Worm (Caenorhabditis elegans) whole organism, L1 larva: ENCODE results near the gene mrpl-35.

Experiments used
- C16A3.4 ChIP-seq: fragments of 150-350 bp; optimal IDR thresholded peaks from 2 replicates; lab custom pipeline; 2014; ENCODE audit warnings: missing biosample characterization, missing genetic modification characterization
- C34B4.2 ChIP-seq: sonication (generic microtip); optimal IDR thresholded peaks from 2 replicates; lab custom pipeline; 2017; ENCODE audit warnings: mild to moderate bottlenecking, missing genetic modification characterization, missing compliant biosample characterization
- F16B12.6 ChIP-seq: fragments of 150-350 bp; optimal IDR thresholded peaks from 2 replicates; lab custom pipeline; 2014; ENCODE audit warnings: missing biosample characterization, missing genetic modification characterization
- aha-1 ChIP-seq: fragments of 150-350 bp; optimal IDR thresholded peaks from 2 replicates; lab custom pipeline; 2014; ENCODE audit warnings: missing biosample characterization, missing genetic modification characterization
- ama-1 ChIP-seq: fragments of 150-350 bp; optimal IDR thresholded peaks from 2 replicates; lab custom pipeline; 2014
- ceh-63 ChIP-seq: fragments of 200-800 bp; sonication (Bioruptor generic); optimal IDR thresholded peaks from 2 replicates; lab custom pipeline; 2018; ENCODE audit warnings: mild to moderate bottlenecking, missing genetic modification characterization, missing compliant biosample characterization
- ceh-82 ChIP-seq, 3 experiments: fragments of 150-350 bp in 1 of 3; sonication (generic microtip) in 2 of 3; optimal IDR thresholded peaks; 2 replicates each; lab custom pipeline; 2014 to 2017; ENCODE audit warnings: missing biosample characterization in 3 of 3, missing genetic modification characterization in 3 of 3
- ceh-90 ChIP-seq: sonication (generic microtip); optimal IDR thresholded peaks from 2 replicates; lab custom pipeline; 2016; ENCODE audit warnings: missing genetic modification characterization, missing compliant biosample characterization
- ces-1 ChIP-seq: fragments of 150-350 bp; optimal IDR thresholded peaks from 2 replicates; lab custom pipeline; 2014; ENCODE audit warnings: missing biosample characterization, missing genetic modification reagents, missing genetic modification characterization
- dpl-1 ChIP-seq, 3 experiments: fragments of 150-350 bp in 2 of 3; sonication (generic microtip) in 1 of 3; optimal IDR thresholded peaks; 2 replicates each; lab custom pipeline; 2014 to 2017; ENCODE audit warnings: missing biosample characterization in 3 of 3, missing genetic modification characterization in 3 of 3, missing genetic modification reagents in 3 of 3
- efl-1 ChIP-seq, 4 experiments: fragments of 150-350 bp; optimal IDR thresholded peaks in 3 of 4; peaks in 1 of 4; 1 replicate in 1 of 4; 2 replicates in 3 of 4; lab custom pipeline; 2014; ENCODE audit warnings: missing biosample characterization in 2 of 4, missing genetic modification characterization in 2 of 4, missing genetic modification reagents in 2 of 4
- efl-3 ChIP-seq: fragments of 200-800 bp; sonication (Bioruptor generic); optimal IDR thresholded peaks from 2 replicates; lab custom pipeline; 2018; ENCODE audit warnings: mild to moderate bottlenecking, missing genetic modification characterization, missing compliant biosample characterization
- egl-13 ChIP-seq: sonication (generic microtip); optimal IDR thresholded peaks from 2 replicates; lab custom pipeline; 2016; ENCODE audit warnings: missing genotype, missing genetic modification reagents, missing genetic modification characterization, missing compliant biosample characterization
- egl-27 ChIP-seq, 2 experiments: fragments of 150-350 bp in 1 of 2; sonication (generic microtip); optimal IDR thresholded peaks; 3 replicates each; lab custom pipeline; 2017 to 2018; ENCODE audit warnings: missing biosample characterization in 2 of 2, missing genetic modification characterization in 2 of 2, missing genetic modification reagents in 2 of 2
- elt-3 ChIP-seq, 6 experiments: fragments of 150-350 bp in 1 of 6; sonication (generic microtip); optimal IDR thresholded peaks; 2 replicates each; lab custom pipeline; 2017 to 2018; ENCODE audit warnings: missing biosample characterization in 6 of 6, missing genetic modification characterization in 6 of 6, inconsistent platforms in 1 of 6
- fkh-4 ChIP-seq: sonication (generic microtip); optimal IDR thresholded peaks from 2 replicates; lab custom pipeline; 2016; ENCODE audit warnings: missing compliant biosample characterization, missing genetic modification characterization, borderline replicate concordance
- fos-1 ChIP-seq: fragments of 150-350 bp; optimal IDR thresholded peaks from 2 replicates; lab custom pipeline; 2014; ENCODE audit warnings: missing biosample characterization, missing genetic modification characterization
- grh-1 ChIP-seq: fragments of 200-800 bp; sonication (Bioruptor generic); IDR thresholded peaks from 2 replicates; pipeline ENCODE4 v1.3.6; 2022; ENCODE audit warnings: missing genetic modification reagents, missing genetic modification characterization, missing compliant biosample characterization
- hlh-17 ChIP-seq: fragments of 200-800 bp; sonication (Bioruptor generic); optimal IDR thresholded peaks from 2 replicates; lab custom pipeline; 2018; ENCODE audit warnings: missing genetic modification characterization, mild to moderate bottlenecking, missing compliant biosample characterization, moderate library complexity, borderline replicate concordance
- hpl-2 ChIP-seq: fragments of 150-350 bp; optimal IDR thresholded peaks from 2 replicates; lab custom pipeline; 2014; ENCODE audit warnings: missing biosample characterization, missing genetic modification reagents, missing genetic modification characterization
- isw-1 ChIP-seq: fragments of 200-800 bp; sonication (Bioruptor generic); IDR thresholded peaks from 2 replicates; pipeline ENCODE4 v1.3.6; 2022; ENCODE audit warnings: missing genetic modification characterization, missing compliant biosample characterization
- lin-13 ChIP-seq: fragments of 150-350 bp; optimal IDR thresholded peaks from 2 replicates; lab custom pipeline; 2014; ENCODE audit warnings: missing biosample characterization, missing genetic modification reagents, missing genetic modification characterization
- lin-14 ChIP-seq: fragments of 200-800 bp; sonication (Bioruptor generic); optimal IDR thresholded peaks from 2 replicates; lab custom pipeline; 2018; ENCODE audit warnings: mild to moderate bottlenecking, missing genetic modification characterization, moderate library complexity, missing compliant biosample characterization
- lin-35 ChIP-seq, 2 experiments: fragments of 150-350 bp; optimal IDR thresholded peaks; 2 replicates each; lab custom pipeline; 2014; ENCODE audit warnings: missing biosample characterization in 2 of 2, missing genetic modification characterization in 2 of 2, missing genetic modification reagents in 2 of 2
- lin-39 ChIP-seq: fragments of 150-350 bp; optimal IDR thresholded peaks from 2 replicates; lab custom pipeline; 2014; ENCODE audit warnings: missing biosample characterization, missing genetic modification reagents, missing genetic modification characterization
- mef-2 ChIP-seq: fragments of 150-350 bp; optimal IDR thresholded peaks from 2 replicates; lab custom pipeline; 2014; ENCODE audit warnings: missing biosample characterization, missing genetic modification characterization
- mep-1 ChIP-seq: fragments of 150-350 bp; optimal IDR thresholded peaks from 2 replicates; lab custom pipeline; 2014; ENCODE audit warnings: missing biosample characterization, missing genetic modification characterization
- nhr-12 ChIP-seq: sonication (generic microtip); optimal IDR thresholded peaks from 2 replicates; lab custom pipeline; 2017; ENCODE audit warnings: missing biosample characterization, missing genetic modification characterization
- nhr-19 ChIP-seq: fragments of 200-800 bp; sonication (Bioruptor generic); conservative IDR thresholded peaks from 2 replicates; pipeline ENCODE4 v1.3.6; 2022; ENCODE audit warnings: missing genetic modification characterization, missing compliant biosample characterization
- nhr-47 ChIP-seq: sonication (generic microtip); optimal IDR thresholded peaks from 2 replicates; lab custom pipeline; 2016; ENCODE audit warnings: mild to moderate bottlenecking, missing genetic modification characterization, moderate library complexity, missing compliant biosample characterization
- nhr-71 ChIP-seq: sonication (generic microtip); optimal IDR thresholded peaks from 2 replicates; lab custom pipeline; 2016; ENCODE audit warnings: mild to moderate bottlenecking, missing genetic modification characterization, moderate library complexity, missing compliant biosample characterization
- nhr-76 ChIP-seq: sonication (generic microtip); optimal IDR thresholded peaks from 2 replicates; lab custom pipeline; 2017; ENCODE audit warnings: missing biosample characterization, missing genetic modification characterization
- nhr-77 ChIP-seq: fragments of 150-350 bp; optimal IDR thresholded peaks from 2 replicates; lab custom pipeline; 2014; ENCODE audit warnings: missing biosample characterization, missing genetic modification characterization
- nhr-84 ChIP-seq: sonication (generic microtip); optimal IDR thresholded peaks from 2 replicates; lab custom pipeline; 2017; ENCODE audit warnings: missing biosample characterization, missing genetic modification characterization
- pax-3 ChIP-seq: fragments of 200-800 bp; sonication (Bioruptor generic); optimal IDR thresholded peaks from 2 replicates; lab custom pipeline; 2018; ENCODE audit warnings: mild to moderate bottlenecking, missing genetic modification characterization, moderate library complexity, missing compliant biosample characterization
- rnt-1 ChIP-seq: sonication (generic microtip); optimal IDR thresholded peaks from 2 replicates; lab custom pipeline; 2016; ENCODE audit warnings: mild to moderate bottlenecking, missing genetic modification characterization, moderate library complexity, missing compliant biosample characterization
- snu-23 ChIP-seq: sonication (generic microtip); optimal IDR thresholded peaks from 2 replicates; lab custom pipeline; 2016; ENCODE audit warnings: missing genetic modification characterization, missing compliant biosample characterization
- sox-4 ChIP-seq: sonication (generic microtip); optimal IDR thresholded peaks from 2 replicates; lab custom pipeline; 2016; ENCODE audit warnings: missing genetic modification characterization, missing compliant biosample characterization
- swsn-7 ChIP-seq: sonication (generic microtip); optimal IDR thresholded peaks from 2 replicates; lab custom pipeline; 2016; ENCODE audit warnings: missing genetic modification characterization, missing compliant biosample characterization
- tbx-2 ChIP-seq: sonication (generic microtip); optimal IDR thresholded peaks from 2 replicates; lab custom pipeline; 2016; ENCODE audit warnings: missing genetic modification characterization, missing compliant biosample characterization
- tlp-1 ChIP-seq: fragments of 150-350 bp; optimal IDR thresholded peaks from 2 replicates; lab custom pipeline; 2014; ENCODE audit warnings: missing biosample characterization, missing genetic modification characterization
- unc-62 ChIP-seq: fragments of 150-350 bp; optimal IDR thresholded peaks from 2 replicates; lab custom pipeline; 2014; ENCODE audit warnings: missing biosample characterization, missing genetic modification reagents, missing genetic modification characterization
- xbp-1 ChIP-seq: sonication (generic microtip); optimal IDR thresholded peaks from 2 replicates; lab custom pipeline; 2016; ENCODE audit warnings: missing genetic modification characterization, missing compliant biosample characterization
- zag-1 ChIP-seq: fragments of 150-350 bp; optimal IDR thresholded peaks from 2 replicates; lab custom pipeline; 2014; ENCODE audit warnings: missing biosample characterization, missing genetic modification characterization
- ztf-11 ChIP-seq, 2 experiments: sonication (generic microtip); optimal IDR thresholded peaks; 2 replicates each; lab custom pipeline; 2016 to 2017; ENCODE audit warnings: missing genetic modification characterization in 2 of 2, missing biosample characterization in 1 of 2, missing compliant biosample characterization in 1 of 2
- ztf-4 ChIP-seq: fragments of 150-350 bp; optimal IDR thresholded peaks from 2 replicates; lab custom pipeline; 2014; ENCODE audit warnings: missing biosample characterization, missing genetic modification characterization

mrpl-35 gene

DNA sequence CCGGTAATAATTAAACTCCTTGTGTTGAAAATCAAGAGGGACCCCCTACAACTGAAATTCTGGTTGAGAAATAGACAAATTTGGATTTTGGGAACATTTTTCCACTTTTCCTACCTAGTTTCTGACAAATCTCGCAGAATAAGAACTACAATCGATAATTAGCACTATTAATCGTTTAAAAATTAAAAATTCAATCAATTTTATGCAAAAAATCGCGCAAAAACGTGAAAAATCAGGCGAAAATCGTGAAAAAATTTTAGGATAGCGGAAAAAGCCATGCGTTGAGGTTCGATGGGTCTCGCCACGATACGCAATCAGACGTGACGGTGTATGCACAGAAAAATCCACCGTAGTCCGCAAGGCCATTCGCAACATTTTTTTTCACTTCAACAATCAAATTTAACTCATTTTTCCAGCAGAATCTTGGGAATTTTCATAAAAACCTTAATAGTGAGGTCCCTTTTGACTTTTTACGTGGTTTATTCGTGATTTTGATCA lies 4.9 kb upstream of the mrpl-35 start, which contains the start of gene lias-1 (continued):
- TF ChIP-seq aha-1 (tag; lab: Kevin White, UChicago) (no peak), lin-13 (peak; percentile 81), isw-1 (peak; percentile 82), sox-4 (tag; lab: Kevin White, UChicago) (no peak), ama-1 (lab: Kevin White, UChicago) (peak; percentile 50), ceh-90 (tag; lab: Kevin White, UChicago) (no peak), F16B12.6 (peak; percentile 99), mep-1 (tag; lab: Kevin White, UChicago) (peak; percentile 89), elt-3 (tag; optimal IDR thresholded peaks at IDR 0.05; lab: Kevin White, UChicago) (peak in 3 of 6 experiments; percentile 36 to 83 (median 82)), unc-62 (GFP tag; lab: Kevin White, UChicago) (no peak), hlh-17 (GFP tag; lab: Kevin White, UChicago) (no peak), rnt-1 (tag; lab: Kevin White, UChicago) (peak; percentile 87)

DNA sequence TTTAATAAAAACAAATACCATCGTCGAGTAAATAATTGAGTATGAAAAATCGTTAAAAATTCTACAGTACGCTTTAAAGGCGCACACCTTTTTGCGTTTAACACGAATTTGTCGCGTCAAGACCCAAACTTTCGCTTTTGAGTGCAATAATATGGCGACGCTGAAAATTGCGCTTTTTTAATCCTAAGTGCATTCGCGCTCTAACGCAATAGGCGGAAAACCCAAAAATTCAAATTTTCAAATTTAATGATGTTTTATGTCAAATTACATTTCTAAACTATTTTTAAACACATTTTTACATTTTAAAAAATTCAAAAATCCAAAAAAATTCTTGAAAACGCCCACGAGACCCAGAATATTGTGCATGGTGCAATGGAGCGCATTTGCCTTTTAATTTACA lies 1.8 kb downstream of the mrpl-35 start:
- TF ChIP-seq nhr-76 (tag; lab: Kevin White, UChicago) (no peak), dpl-1 (GFP tag; optimal IDR thresholded peaks at IDR 0.05; lab: Kevin White, UChicago) (peak in 2 of 3 experiments; percentile 37 to 46), fkh-4 (tag; lab: Kevin White, UChicago) (no peak), lin-35 (GFP tag; optimal IDR thresholded peaks at IDR 0.05; lab: Kevin White, UChicago) (peak in 1 of 2 experiments; percentile 67), nhr-77 (tag; lab: Kevin White, UChicago) (no peak), efl-3 (GFP tag; lab: Kevin White, UChicago) (no peak), lin-39 (no peak), nhr-84 (tag; lab: Kevin White, UChicago) (no peak), nhr-19 (GFP tag; lab: Robert Waterston, UW) (no peak), ceh-82 (tag; optimal IDR thresholded peaks at IDR 0.05; lab: Kevin White, UChicago) (no peak), sox-4 (tag; lab: Kevin White, UChicago) (no peak), efl-1 (optimal IDR thresholded peaks at IDR 0.05; lab: Kevin White, UChicago) (peak; percentile 26 to 52), efl-1 (GFP tag; optimal IDR thresholded peaks at IDR 0.05 in 1 of 2; lab: Kevin White, UChicago) (peak; percentile 48 to 96), nhr-12 (tag; lab: Kevin White, UChicago) (no peak), snu-23 (GFP tag; lab: Kevin White, UChicago) (no peak), C34B4.2 (tag; lab: Kevin White, UChicago) (no peak), xbp-1 (no peak), grh-1 (GFP tag; lab: Robert Waterston, UW) (no peak), hpl-2 (GFP tag; lab: Kevin White, UChicago) (no peak), nhr-47 (tag; lab: Kevin White, UChicago) (no peak), ztf-4 (tag; lab: Kevin White, UChicago) (no peak), ceh-63 (GFP tag; lab: Kevin White, UChicago) (no peak), C16A3.4 (no peak), rnt-1 (tag; lab: Kevin White, UChicago) (no peak), ama-1 (lab: Kevin White, UChicago) (no peak), isw-1 (no peak)

DNA sequence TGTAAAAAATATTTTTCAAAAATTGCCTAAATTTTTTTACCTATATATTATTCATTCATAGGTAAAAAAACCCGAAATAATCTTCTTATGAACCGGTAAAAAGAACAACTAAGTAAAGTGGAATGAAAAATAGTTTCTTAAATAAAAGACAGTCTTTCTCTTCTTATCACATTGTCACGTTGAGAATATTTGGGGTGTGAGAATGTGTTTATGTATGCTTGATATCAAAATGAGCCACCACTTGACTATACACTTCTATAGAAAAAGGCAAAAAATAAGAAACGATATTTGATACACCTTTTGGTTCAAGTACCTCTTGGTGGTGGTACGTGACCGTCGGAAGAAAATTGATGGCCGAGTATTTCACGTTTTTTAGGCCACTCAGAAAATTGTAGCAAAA lies 9.5 kb downstream of the mrpl-35 start, which contains the start of gene hmit-1.3:
TSS of gene hmit-1.3 (minus strand) at position 103 of the 400 bp plus-strand sequence.
- TF ChIP-seq nhr-77 (tag; lab: Kevin White, UChicago) (no peak), lin-35 (GFP tag; optimal IDR thresholded peaks at IDR 0.05; lab: Kevin White, UChicago) (peak in 1 of 2 experiments; percentile 9), fos-1 (no peak), tlp-1 (tag; lab: Kevin White, UChicago) (no peak), mef-2 (no peak), xbp-1 (no peak)

DNA sequence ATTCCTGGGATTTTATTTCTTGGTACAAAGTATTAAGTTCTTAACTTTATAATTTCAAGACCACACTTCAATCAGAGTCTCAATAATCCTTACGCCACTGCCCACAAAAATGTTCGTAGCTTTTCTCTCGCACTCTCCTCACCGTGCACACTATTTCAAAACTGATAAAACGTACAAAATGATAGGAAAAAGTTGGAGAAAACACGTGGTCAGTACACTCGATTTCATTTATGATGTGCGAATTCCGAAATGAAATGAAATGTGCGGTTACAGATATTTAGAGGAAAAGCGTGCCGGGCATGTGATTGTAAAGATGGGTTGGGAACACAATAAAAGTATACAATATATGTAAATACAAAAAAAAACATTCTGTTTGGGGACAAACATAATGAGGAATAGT lies 10.4 kb downstream of the mrpl-35 start:
- no peak for TF ChIP-seq nhr-47 (tag; lab: Kevin White, UChicago)
- TF ChIP-seq ces-1 (GFP tag; lab: Kevin White, UChicago): no peak
- TF ChIP-seq swsn-7: no peak
- TF ChIP-seq sox-4 (tag; lab: Kevin White, UChicago): no peak
- TF ChIP-seq nhr-77 (tag; lab: Kevin White, UChicago): no peak
- no peak for TF ChIP-seq ceh-82 (tag; optimal IDR thresholded peaks at IDR 0.05; lab: Kevin White, UChicago)
- TF ChIP-seq nhr-84 (tag; lab: Kevin White, UChicago): no peak
- TF ChIP-seq egl-13 (tag; lab: Kevin White, UChicago): no peak
- no peak for TF ChIP-seq zag-1
- no peak for TF ChIP-seq C16A3.4
- TF ChIP-seq pax-3 (tag; lab: Kevin White, UChicago): no peak
- no peak for TF ChIP-seq tbx-2 (tag; lab: Kevin White, UChicago)
- peak; percentile 10 for TF ChIP-seq lin-14 (GFP tag; lab: Kevin White, UChicago)
- no peak for TF ChIP-seq ztf-11 (tag; optimal IDR thresholded peaks at IDR 0.05; lab: Kevin White, UChicago)
- no peak for TF ChIP-seq egl-27 (tag; optimal IDR thresholded peaks at IDR 0.05; lab: Kevin White, UChicago)
- no peak for TF ChIP-seq dpl-1 (GFP tag; optimal IDR thresholded peaks at IDR 0.05; lab: Kevin White, UChicago)
- no peak for TF ChIP-seq unc-62 (GFP tag; lab: Kevin White, UChicago)
- peak; percentile 27 for TF ChIP-seq nhr-71 (tag; lab: Kevin White, UChicago)
- TF ChIP-seq hpl-2 (GFP tag; lab: Kevin White, UChicago): no peak
